Fruit fly (Drosophila melanogaster) whole organism, embryonic: ENCODE results near the gene CG43407.

Experiments used
- Antp ChIP-seq: fragments of 200-800 bp; sonication (Bioruptor generic); optimal IDR thresholded peaks from 3 replicates; lab custom pipeline; 2016; ENCODE audit warnings: missing biosample characterization, missing genetic modification characterization
- CG10321 ChIP-seq: fragments of 200-800 bp; sonication (Bioruptor generic); IDR thresholded peaks from 2 replicates; pipeline ENCODE4 v1.3.6; 2022; ENCODE audit warnings: missing biosample characterization, missing genetic modification characterization
- CG12769 ChIP-seq: fragments of 200-800 bp; sonication (Bioruptor generic); optimal IDR thresholded peaks from 2 replicates; lab custom pipeline; 2019; ENCODE audit warnings: missing biosample characterization, mild to moderate bottlenecking, missing genetic modification characterization, moderate library complexity
- CG13296 ChIP-seq: fragments of 200-800 bp; sonication (Bioruptor generic); optimal IDR thresholded peaks from 3 replicates; lab custom pipeline; 2018; ENCODE audit warnings: missing biosample characterization, mild to moderate bottlenecking, missing genetic modification characterization
- CG14050 ChIP-seq: fragments of 200-800 bp; sonication (Bioruptor generic); IDR thresholded peaks from 3 replicates; pipeline ENCODE4 v1.3.6; 2022; ENCODE audit warnings: missing biosample characterization, missing genetic modification characterization
- CG16779 ChIP-seq: fragments of 200-800 bp; sonication (Bioruptor generic); IDR thresholded peaks from 2 replicates; pipeline ENCODE4 v1.3.6; 2022; ENCODE audit warnings: missing biosample characterization, missing genetic modification characterization
- CG16815 ChIP-seq: fragments of 200-800 bp; sonication (Bioruptor generic); optimal IDR thresholded peaks from 3 replicates; lab custom pipeline; 2017; ENCODE audit warnings: missing biosample characterization, mild to moderate bottlenecking, missing genetic modification characterization
- CG17186 ChIP-seq: fragments of 200-800 bp; sonication (Bioruptor generic); optimal IDR thresholded peaks from 3 replicates; lab custom pipeline; 2017; ENCODE audit warnings: missing biosample characterization, missing genetic modification reagents, missing genetic modification characterization
- CG17802 ChIP-seq: fragments of 200-800 bp; sonication (Bioruptor generic); optimal IDR thresholded peaks from 2 replicates; lab custom pipeline; 2018; ENCODE audit warnings: missing biosample characterization, mild to moderate bottlenecking, missing genetic modification characterization, moderate library complexity
- CG18011 ChIP-seq: fragments of 200-800 bp; sonication (Bioruptor generic); optimal IDR thresholded peaks from 2 replicates; lab custom pipeline; 2017; ENCODE audit warnings: missing biosample characterization, missing genetic modification characterization, mild to moderate bottlenecking, moderate library complexity, missing genotype
- CG1832 ChIP-seq: fragments of 200-800 bp; sonication (Bioruptor generic); optimal IDR thresholded peaks from 2 replicates; lab custom pipeline; 2017; ENCODE audit warnings: missing biosample characterization, mild to moderate bottlenecking, missing genetic modification characterization, inconsistent platforms
- CG2889 ChIP-seq: fragments of 200-800 bp; sonication (Bioruptor generic); IDR thresholded peaks from 3 replicates; pipeline ENCODE4 v1.3.6; 2022; ENCODE audit warnings: missing biosample characterization, missing genetic modification characterization
- CG31224 ChIP-seq: fragments of 200-800 bp; sonication (Bioruptor generic); IDR thresholded peaks from 2 replicates; pipeline ENCODE4 v1.3.6; 2022; ENCODE audit warnings: missing biosample characterization, missing genetic modification characterization
- CG32532 ChIP-seq: fragments of 200-800 bp; sonication (Bioruptor generic); IDR thresholded peaks from 2 replicates; pipeline ENCODE4 v1.3.6; 2022; ENCODE audit warnings: missing biosample characterization, missing genetic modification characterization
- CG33213 ChIP-seq: fragments of 200-800 bp; sonication (Bioruptor generic); optimal IDR thresholded peaks from 3 replicates; lab custom pipeline; 2016; ENCODE audit warnings: missing biosample characterization, missing genetic modification characterization
- CG43689 ChIP-seq: fragments of 200-800 bp; sonication (Bioruptor generic); IDR thresholded peaks from 2 replicates; pipeline ENCODE4 v1.3.6; 2022; ENCODE audit warnings: missing biosample characterization, missing genetic modification characterization
- CG6272 ChIP-seq: fragments of 200-800 bp; sonication (Bioruptor generic); IDR thresholded peaks from 2 replicates; pipeline ENCODE4 v1.3.6; 2022; ENCODE audit warnings: missing biosample characterization, missing genetic modification characterization
- CG6765 ChIP-seq: fragments of 200-800 bp; sonication (Bioruptor generic); optimal IDR thresholded peaks from 3 replicates; lab custom pipeline; 2017; ENCODE audit warnings: missing biosample characterization, mild to moderate bottlenecking, missing genetic modification characterization
- CG6791 ChIP-seq: fragments of 200-800 bp; sonication (Bioruptor generic); IDR thresholded peaks from 3 replicates; pipeline ENCODE4 v1.3.6; 2022; ENCODE audit warnings: missing biosample characterization, missing genetic modification characterization; ENCODE audit not compliant: partially characterized antibody
- CG7372 ChIP-seq: fragments of 200-800 bp; sonication (Bioruptor generic); IDR thresholded peaks from 2 replicates; pipeline ENCODE4 v1.3.6; 2022; ENCODE audit warnings: missing biosample characterization, missing genetic modification characterization
- CG7786 ChIP-seq: fragments of 200-800 bp; sonication (Bioruptor generic); optimal IDR thresholded peaks from 2 replicates; lab custom pipeline; 2016; ENCODE audit warnings: missing biosample characterization, missing genetic modification characterization
- CG8765 ChIP-seq: fragments of 200-800 bp; sonication (Bioruptor generic); IDR thresholded peaks from 2 replicates; pipeline ENCODE4 v1.3.6; 2022; ENCODE audit warnings: missing biosample characterization, missing genetic modification characterization
- CrebB ChIP-seq: fragments of 200-800 bp; sonication (Bioruptor generic); optimal IDR thresholded peaks from 3 replicates; lab custom pipeline; 2018; ENCODE audit warnings: missing biosample characterization, mild to moderate bottlenecking, missing genetic modification characterization
- D ChIP-seq, 2 experiments: fragments of 200-800 bp in 1 of 2; fragments of >200 bp in 1 of 2; sonication (Bioruptor generic) in 1 of 2; optimal IDR thresholded peaks; 2 replicates in 1 of 2; 3 replicates in 1 of 2; lab custom pipeline; 2017; ENCODE audit warnings: mild to moderate bottlenecking in 1 of 2, missing biosample characterization in 1 of 2, missing genetic modification characterization in 1 of 2, missing genetic modification reagents in 1 of 2
- Dll ChIP-seq: fragments of 200-800 bp; sonication (Bioruptor generic); IDR thresholded peaks from 4 replicates; pipeline ENCODE4 v1.3.6; 2022; ENCODE audit warnings: missing biosample characterization, missing genetic modification characterization; ENCODE audit not compliant: partially characterized antibody
- Dp ChIP-seq: fragments of 200-800 bp; sonication (Bioruptor generic); optimal IDR thresholded peaks from 2 replicates; lab custom pipeline; 2018; ENCODE audit warnings: missing biosample characterization, mild to moderate bottlenecking, missing genetic modification characterization, moderate library complexity
- H15 ChIP-seq: fragments of 200-800 bp; sonication (Bioruptor generic); IDR thresholded peaks from 3 replicates; pipeline ENCODE4 v1.3.6; 2022; ENCODE audit warnings: missing biosample characterization, missing genetic modification characterization
- H2.0 ChIP-seq: fragments of 200-800 bp; sonication (Bioruptor generic); IDR thresholded peaks from 2 replicates; pipeline ENCODE4 v1.3.6; 2022; ENCODE audit warnings: missing biosample characterization, missing genetic modification characterization
- Hsf ChIP-seq: fragments of 200-800 bp; sonication (Bioruptor generic); optimal IDR thresholded peaks from 3 replicates; lab custom pipeline; 2016; ENCODE audit warnings: missing biosample characterization, missing genetic modification characterization
- Lhr ChIP-seq: fragments of 200-800 bp; sonication (Bioruptor generic); optimal IDR thresholded peaks from 3 replicates; lab custom pipeline; 2017; ENCODE audit warnings: mild to moderate bottlenecking, missing biosample characterization, missing genetic modification reagents, missing genetic modification characterization
- Mad ChIP-seq: fragments of 200-800 bp; sonication (Bioruptor generic); optimal IDR thresholded peaks from 2 replicates; lab custom pipeline; 2016; ENCODE audit warnings: missing biosample characterization, missing genetic modification characterization
- NFAT ChIP-seq: fragments of 200-800 bp; sonication (Bioruptor generic); IDR thresholded peaks from 2 replicates; pipeline ENCODE4 v1.3.6; 2022; ENCODE audit warnings: missing biosample characterization, missing genetic modification characterization
- Nf-YC ChIP-seq: fragments of 200-800 bp; optimal IDR thresholded peaks from 3 replicates; lab custom pipeline; 2019; ENCODE audit warnings: missing biosample characterization, mild to moderate bottlenecking, missing genetic modification characterization, moderate library complexity
- Side ChIP-seq: fragments of 200-800 bp; sonication (Bioruptor generic); optimal IDR thresholded peaks from 2 replicates; lab custom pipeline; 2016; ENCODE audit warnings: missing biosample characterization, missing genetic modification characterization
- Sox102F ChIP-seq: fragments of 200-800 bp; sonication (Bioruptor generic); optimal IDR thresholded peaks from 2 replicates; lab custom pipeline; 2018; ENCODE audit warnings: missing biosample characterization, mild to moderate bottlenecking, missing genetic modification characterization, moderate library complexity
- TFAM ChIP-seq: fragments of 200-800 bp; sonication (Bioruptor generic); optimal IDR thresholded peaks from 2 replicates; lab custom pipeline; 2017; ENCODE audit warnings: missing biosample characterization, missing genetic modification characterization, inconsistent platforms
- ac ChIP-seq: fragments of 200-800 bp; sonication (Bioruptor generic); optimal IDR thresholded peaks from 3 replicates; lab custom pipeline; 2017; ENCODE audit warnings: missing biosample characterization, mild to moderate bottlenecking, missing genetic modification characterization
- bab2 ChIP-seq: fragments of 200-800 bp; sonication (Bioruptor generic); optimal IDR thresholded peaks from 2 replicates; lab custom pipeline; 2016; ENCODE audit warnings: missing biosample characterization, missing genetic modification characterization
- croc ChIP-seq: fragments of 200-800 bp; sonication (Bioruptor generic); conservative IDR thresholded peaks from 3 replicates; pipeline ENCODE4 v1.3.6; 2022; ENCODE audit warnings: missing biosample characterization, missing genetic modification characterization
- crp ChIP-seq, 2 experiments: fragments of 200-800 bp; sonication (Bioruptor generic); optimal IDR thresholded peaks; 2 replicates in 1 of 2; 3 replicates in 1 of 2; lab custom pipeline; 2017; ENCODE audit warnings: missing biosample characterization in 2 of 2, missing genetic modification characterization in 2 of 2, mild to moderate bottlenecking in 1 of 2, moderate library complexity in 1 of 2
- dpn ChIP-seq, 2 experiments: fragments of 200-800 bp; sonication (Bioruptor generic); optimal IDR thresholded peaks; 3 replicates each; lab custom pipeline; 2016; ENCODE audit warnings: missing biosample characterization in 2 of 2, missing genetic modification characterization in 2 of 2
- insv ChIP-seq, 2 experiments: fragments of 200-800 bp; sonication (Bioruptor generic); optimal IDR thresholded peaks; 3 replicates each; lab custom pipeline; 2016 to 2018; ENCODE audit warnings: missing biosample characterization in 2 of 2, missing genetic modification characterization in 2 of 2
- jigr1 ChIP-seq: fragments of 200-800 bp; sonication (Bioruptor generic); IDR thresholded peaks from 3 replicates; pipeline ENCODE4 v1.3.6; 2022; ENCODE audit warnings: missing biosample characterization, missing genetic modification characterization
- kni ChIP-seq: fragments of 200-800 bp; sonication (Bioruptor generic); optimal IDR thresholded peaks from 3 replicates; lab custom pipeline; 2017; ENCODE audit warnings: mild to moderate bottlenecking, missing biosample characterization, missing genetic modification reagents, missing genetic modification characterization
- nau ChIP-seq: fragments of 200-800 bp; sonication (Bioruptor generic); optimal IDR thresholded peaks from 3 replicates; lab custom pipeline; 2017; ENCODE audit warnings: missing biosample characterization, mild to moderate bottlenecking, missing genetic modification characterization, missing genetic modification reagents
- nerfin-2 ChIP-seq: fragments of 200-800 bp; sonication (Bioruptor generic); IDR thresholded peaks from 2 replicates; pipeline ENCODE4 v1.3.6; 2022; ENCODE audit warnings: missing biosample characterization, missing genetic modification characterization; ENCODE audit not compliant: partially characterized antibody
- oc ChIP-seq: fragments of 200-800 bp; sonication (Bioruptor generic); optimal IDR thresholded peaks from 2 replicates; lab custom pipeline; 2018; ENCODE audit warnings: missing biosample characterization, mild to moderate bottlenecking, missing genetic modification characterization, moderate library complexity
- tap ChIP-seq: fragments of 200-800 bp; optimal IDR thresholded peaks from 3 replicates; lab custom pipeline; 2019; ENCODE audit warnings: missing biosample characterization, mild to moderate bottlenecking, missing genetic modification characterization, moderate library complexity
- usp ChIP-seq: fragments of >200 bp; optimal IDR thresholded peaks from 2 replicates; lab custom pipeline; 2017; ENCODE audit warnings: missing biosample characterization, missing genetic modification characterization

Gene CG43407

DNA sequence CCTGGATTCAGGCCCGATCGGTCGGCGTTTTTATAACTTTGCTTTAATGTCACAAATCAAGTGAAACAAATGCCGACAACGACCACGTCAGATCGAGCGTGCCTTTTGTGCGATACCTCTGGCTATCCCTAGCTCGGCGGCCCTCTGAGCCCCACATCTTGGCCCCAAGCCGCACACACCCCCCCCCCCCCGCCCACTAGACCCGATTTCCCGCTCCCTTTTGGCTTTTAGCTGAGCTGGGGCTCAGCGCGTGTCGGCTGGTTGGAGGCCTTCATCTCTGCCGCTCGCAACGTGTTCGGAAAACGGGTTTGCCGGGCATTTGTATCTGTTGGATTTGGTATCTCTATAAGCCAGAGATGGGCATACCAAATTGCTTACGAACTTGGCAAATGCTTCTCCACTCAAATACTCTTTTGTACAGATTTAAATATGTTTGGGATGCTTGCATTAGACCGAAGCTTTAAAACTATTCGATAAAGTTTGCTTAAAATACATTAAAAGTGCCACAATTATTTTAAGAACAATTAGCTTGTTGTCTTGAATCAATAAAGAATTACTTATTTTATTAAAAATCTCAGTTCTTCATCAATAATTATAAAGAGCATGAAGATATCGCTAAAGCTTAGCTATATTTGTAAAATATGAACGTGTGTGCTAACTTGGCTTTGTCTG is 36.9 kb downstream of the CG43407 start (continued):
- TF ChIP-seq Hsf (GFP tag; lab: Kevin White, UChicago): no peak
- TF ChIP-seq usp (GFP tag; lab: Kevin White, UChicago): no peak
- peak; percentile 90 for TF ChIP-seq oc
- peak; percentile 28; the same call in 1 of the 2 replicates for TF ChIP-seq CG7372 (GFP tag; lab: Robert Waterston, UW)
- no peak for TF ChIP-seq CG13296 (GFP tag; lab: Kevin White, UChicago)
- no peak for TF ChIP-seq Antp (GFP tag; lab: Kevin White, UChicago)
- no peak for TF ChIP-seq Dp (GFP tag; lab: Kevin White, UChicago)
- 0 out of 2 replicates have a peak, but pooled peaks have one; percentile 39 for TF ChIP-seq CG32532 (GFP tag; lab: Robert Waterston, UW)
- TF ChIP-seq CG17186 (GFP tag; lab: Kevin White, UChicago): no peak
- no peak for TF ChIP-seq CrebB (tag; lab: Kevin White, UChicago)
- no peak for TF ChIP-seq insv (GFP tag; optimal IDR thresholded peaks at IDR 0.05; lab: Kevin White, UChicago)
- TF ChIP-seq CG7786 (GFP tag; lab: Kevin White, UChicago): peak; percentile 12
- TF ChIP-seq CG43689 (GFP tag; lab: Robert Waterston, UW): no peak; the same call in 1 of the 2 replicates
- TF ChIP-seq CG1832 (GFP tag; lab: Kevin White, UChicago): no peak
- no peak for TF ChIP-seq CG8765 (GFP tag; lab: Robert Waterston, UW)
- no peak for TF ChIP-seq CG6272 (GFP tag; lab: Robert Waterston, UW)
- TF ChIP-seq dpn (GFP tag; optimal IDR thresholded peaks at IDR 0.05; lab: Kevin White, UChicago): peak in 1 of 2 experiments; percentile 14
- TF ChIP-seq CG14050 (GFP tag; lab: Robert Waterston, UW): no peak
- TF ChIP-seq CG10321 (GFP tag; lab: Robert Waterston, UW): no peak
- TF ChIP-seq ac (GFP tag; lab: Kevin White, UChicago): no peak
- TF ChIP-seq crp (GFP tag; optimal IDR thresholded peaks at IDR 0.05; lab: Kevin White, UChicago): no peak
- TF ChIP-seq Side (GFP tag; lab: Kevin White, UChicago): no peak
- no peak for TF ChIP-seq croc (GFP tag; lab: Robert Waterston, UW)
- TF ChIP-seq CG16815 (GFP tag; lab: Kevin White, UChicago): no peak
- TF ChIP-seq Sox102F (GFP tag; lab: Kevin White, UChicago): peak; percentile 56
- TF ChIP-seq CG33213 (GFP tag; lab: Kevin White, UChicago): no peak
- TF ChIP-seq H15 (GFP tag; lab: Robert Waterston, UW): no peak
- TF ChIP-seq tap: peak; percentile 1
- peak; percentile 93 for TF ChIP-seq CG12769 (tag; lab: Kevin White, UChicago)
- TF ChIP-seq nau (GFP tag; lab: Kevin White, UChicago): no peak
- TF ChIP-seq CG31224 (GFP tag; lab: Robert Waterston, UW): no peak
- TF ChIP-seq CG6791 (GFP tag; lab: Robert Waterston, UW): no peak
- TF ChIP-seq jigr1 (GFP tag; lab: Robert Waterston, UW): no peak
- TF ChIP-seq CG6765 (GFP tag; lab: Kevin White, UChicago): peak; percentile 33
- no peak for TF ChIP-seq NFAT (GFP tag; lab: Robert Waterston, UW)
- TF ChIP-seq CG18011 (GFP tag; lab: Kevin White, UChicago): no peak
- no peak for TF ChIP-seq D (optimal IDR thresholded peaks at IDR 0.05; lab: Kevin White, UChicago)
- no peak for TF ChIP-seq D (GFP tag; optimal IDR thresholded peaks at IDR 0.05; lab: Kevin White, UChicago)
- no peak for TF ChIP-seq TFAM (GFP tag; lab: Kevin White, UChicago)
- TF ChIP-seq CG16779: no peak
- no peak for TF ChIP-seq nerfin-2 (GFP tag; lab: Robert Waterston, UW)
- TF ChIP-seq kni (GFP tag; lab: Kevin White, UChicago): peak; percentile 87
- TF ChIP-seq CG2889 (GFP tag; lab: Robert Waterston, UW): 0 out of 3 replicates have a peak, but pooled peaks have one; percentile 8
- no peak for TF ChIP-seq CG17802 (tag; lab: Kevin White, UChicago)
- no peak for TF ChIP-seq Dll (GFP tag; lab: Robert Waterston, UW)
- no peak for TF ChIP-seq Nf-YC
- no peak for TF ChIP-seq Mad
- TF ChIP-seq H2.0 (GFP tag; lab: Robert Waterston, UW): no peak; the same call in 1 of the 2 replicates
- no peak for TF ChIP-seq bab2 (GFP tag; lab: Kevin White, UChicago)
- no peak for TF ChIP-seq Lhr (GFP tag; lab: Kevin White, UChicago)
